Worm (Caenorhabditis elegans) whole organism, late embryonic: ENCODE measurements around the gene Y57A10C.11.

Source experiments
- C38D4.7 ChIP-seq: fragments of 200-800 bp; sonication (Bioruptor generic); optimal IDR thresholded peaks from 2 replicates; lab custom pipeline; 2018; ENCODE audit warnings: mild to moderate bottlenecking, missing genetic modification characterization, moderate library complexity, missing compliant biosample characterization
- F13H6.1 ChIP-seq: sonication (generic microtip); optimal IDR thresholded peaks from 2 replicates; lab custom pipeline; 2016; ENCODE audit warnings: missing genetic modification characterization, missing compliant biosample characterization
- K02D7.2 ChIP-seq: sonication (generic microtip); optimal IDR thresholded peaks from 2 replicates; lab custom pipeline; 2017; ENCODE audit warnings: mild to moderate bottlenecking, missing genetic modification characterization, missing compliant biosample characterization
- K09A11.1 ChIP-seq: sonication (generic microtip); optimal IDR thresholded peaks from 2 replicates; lab custom pipeline; 2017; ENCODE audit warnings: antibody characterized with exemption, mild to moderate bottlenecking, missing genetic modification characterization, missing compliant biosample characterization; ENCODE audit not compliant: insufficient read depth
- T23F11.4 ChIP-seq: fragments of 200-800 bp; sonication (Bioruptor generic); optimal IDR thresholded peaks from 2 replicates; lab custom pipeline; 2018; ENCODE audit warnings: mild to moderate bottlenecking, missing genetic modification characterization, missing compliant biosample characterization
- ceh-19 ChIP-seq: fragments of 200-800 bp; sonication (Bioruptor generic); optimal IDR thresholded peaks from 2 replicates; lab custom pipeline; 2018; ENCODE audit warnings: mild to moderate bottlenecking, missing genetic modification characterization, missing compliant biosample characterization
- ceh-2 ChIP-seq: sonication (generic microtip); optimal IDR thresholded peaks from 2 replicates; lab custom pipeline; 2016; ENCODE audit warnings: missing genotype, missing genetic modification characterization, missing compliant biosample characterization
- ceh-30 ChIP-seq: fragments of 150-350 bp; optimal IDR thresholded peaks from 2 replicates; lab custom pipeline; 2014; ENCODE audit warnings: missing biosample characterization, missing genetic modification characterization
- ceh-31 ChIP-seq: sonication (generic microtip); optimal IDR thresholded peaks from 2 replicates; lab custom pipeline; 2016; ENCODE audit warnings: missing genetic modification characterization, missing compliant biosample characterization
- ceh-34 ChIP-seq: sonication (generic microtip); optimal IDR thresholded peaks from 2 replicates; lab custom pipeline; 2016; ENCODE audit warnings: mild to moderate bottlenecking, missing genetic modification characterization, missing compliant biosample characterization
- ceh-48 ChIP-seq: sonication (generic microtip); optimal IDR thresholded peaks from 2 replicates; lab custom pipeline; 2016; ENCODE audit warnings: missing genetic modification characterization, inconsistent platforms, missing compliant biosample characterization
- ceh-9 ChIP-seq: sonication (generic microtip); optimal IDR thresholded peaks from 2 replicates; lab custom pipeline; 2016; ENCODE audit warnings: mild to moderate bottlenecking, missing genetic modification characterization, inconsistent platforms, missing compliant biosample characterization
- che-1 ChIP-seq: sonication (generic microtip); optimal IDR thresholded peaks from 2 replicates; lab custom pipeline; 2016; ENCODE audit warnings: mild to moderate bottlenecking, missing genetic modification characterization, missing compliant biosample characterization
- dve-1 ChIP-seq: sonication (generic microtip); optimal IDR thresholded peaks from 2 replicates; lab custom pipeline; 2017; ENCODE audit warnings: antibody characterized with exemption, mild to moderate bottlenecking, missing genetic modification characterization, missing compliant biosample characterization
- eyg-1 ChIP-seq: sonication (generic microtip); optimal IDR thresholded peaks from 2 replicates; lab custom pipeline; 2016; ENCODE audit warnings: missing genotype, missing genetic modification characterization, missing compliant biosample characterization
- fkh-10 ChIP-seq: fragments of 150-350 bp; optimal IDR thresholded peaks from 2 replicates; lab custom pipeline; 2014; ENCODE audit warnings: missing biosample characterization, missing genetic modification reagents, missing genetic modification characterization
- fkh-6 ChIP-seq: sonication (generic microtip); optimal IDR thresholded peaks from 2 replicates; lab custom pipeline; 2016; ENCODE audit warnings: missing genetic modification characterization, missing compliant biosample characterization
- hlh-30 ChIP-seq: sonication (generic microtip); optimal IDR thresholded peaks from 2 replicates; lab custom pipeline; 2017; ENCODE audit warnings: antibody characterized with exemption, missing genetic modification characterization, missing compliant biosample characterization; ENCODE audit not compliant: insufficient read depth
- hlh-8 ChIP-seq: sonication (generic microtip); optimal IDR thresholded peaks from 2 replicates; lab custom pipeline; 2016; ENCODE audit warnings: missing genotype, missing genetic modification characterization, missing compliant biosample characterization
- lim-6 ChIP-seq: sonication (generic microtip); optimal IDR thresholded peaks from 2 replicates; lab custom pipeline; 2016; ENCODE audit warnings: missing genetic modification characterization, missing compliant biosample characterization
- madf-2 ChIP-seq: sonication (generic microtip); optimal IDR thresholded peaks from 2 replicates; lab custom pipeline; 2017; ENCODE audit warnings: missing genetic modification characterization, missing compliant biosample characterization
- mec-3 ChIP-seq: sonication (generic microtip); optimal IDR thresholded peaks from 2 replicates; lab custom pipeline; 2016; ENCODE audit warnings: borderline replicate concordance, missing genetic modification characterization, missing compliant biosample characterization
- npax-4 ChIP-seq: sonication (generic microtip); optimal IDR thresholded peaks from 2 replicates; lab custom pipeline; 2016; ENCODE audit warnings: missing genetic modification characterization, missing compliant biosample characterization
- odd-2 ChIP-seq: sonication (generic microtip); optimal IDR thresholded peaks from 2 replicates; lab custom pipeline; 2017; ENCODE audit warnings: antibody characterized with exemption, mild to moderate bottlenecking, missing genetic modification characterization, missing compliant biosample characterization
- pros-1 ChIP-seq: fragments of 150-350 bp; optimal IDR thresholded peaks from 2 replicates; lab custom pipeline; 2014; ENCODE audit warnings: missing biosample characterization, missing genetic modification reagents, missing genetic modification characterization
- sdc-2 ChIP-seq: sonication (generic microtip); optimal IDR thresholded peaks from 2 replicates; lab custom pipeline; 2016; ENCODE audit warnings: missing genotype, missing genetic modification characterization, missing compliant biosample characterization
- sox-2 ChIP-seq: fragments of 200-800 bp; sonication (Bioruptor generic); IDR thresholded peaks from 2 replicates; pipeline ENCODE4 v1.3.6; 2022; ENCODE audit warnings: missing genetic modification reagents, missing genetic modification characterization, missing compliant biosample characterization
- sox-4 ChIP-seq: sonication (generic microtip); optimal IDR thresholded peaks from 2 replicates; lab custom pipeline; 2017; ENCODE audit warnings: mild to moderate bottlenecking, missing genetic modification characterization, inconsistent platforms, missing compliant biosample characterization
- syd-9 ChIP-seq: sonication (generic microtip); optimal IDR thresholded peaks from 2 replicates; lab custom pipeline; 2016; ENCODE audit warnings: mild to moderate bottlenecking, missing genetic modification characterization, moderate library complexity, missing compliant biosample characterization
- tbx-2 ChIP-seq: sonication (generic microtip); optimal IDR thresholded peaks from 2 replicates; lab custom pipeline; 2016; ENCODE audit warnings: missing genetic modification characterization, missing compliant biosample characterization
- unc-42 ChIP-seq: sonication (generic microtip); optimal IDR thresholded peaks from 2 replicates; lab custom pipeline; 2016; ENCODE audit warnings: missing genotype, missing genetic modification characterization, missing compliant biosample characterization
- unc-55 ChIP-seq: sonication (generic microtip); optimal IDR thresholded peaks from 2 replicates; lab custom pipeline; 2017; ENCODE audit warnings: missing biosample characterization, missing genetic modification reagents, missing genetic modification characterization

The Y57A10C.11 gene

ce11 chrII:12380888-12381287 is 33.8 kb downstream of the Y57A10C.11 start:
- TF ChIP-seq lim-6 (tag; lab: Kevin White, UChicago) (no peak), fkh-10 (GFP tag; lab: Kevin White, UChicago) (no peak), dve-1 (peak; percentile 73), ceh-2 (no peak), pros-1 (no peak), eyg-1 (tag; lab: Kevin White, UChicago) (no peak)
- TF ChIP-seq, all 69 proteins: peak for 1

- no peak for TF ChIP-seq unc-55 (GFP tag; lab: Kevin White, UChicago)
These were observed 35.3 kb downstream of the Y57A10C.11 start, which contains the start of gene marc-5 for ce11 chrII:12379430-12379829. Gene marc-5 (minus strand): TSS chrII:12379530.

- TF ChIP-seq T23F11.4 (GFP tag; lab: Kevin White, UChicago) (no peak), npax-4 (tag; lab: Kevin White, UChicago) (no peak), mec-3 (tag; lab: Kevin White, UChicago) (no peak)
These were observed 35.9 kb downstream of the Y57A10C.11 start for ce11 chrII:12378793-12379192.

ce11 chrII:12373921-12374320 is 40.8 kb downstream of the Y57A10C.11 start:
- no peak for TF ChIP-seq madf-2
- no peak for TF ChIP-seq K09A11.1 (tag; lab: Kevin White, UChicago)
- TF ChIP-seq unc-42 (tag; lab: Kevin White, UChicago), result peak; percentile 63
- no peak for TF ChIP-seq sox-2 (GFP tag; lab: Robert Waterston, UW)
- TF ChIP-seq ceh-34 (tag; lab: Kevin White, UChicago), result no peak
- TF ChIP-seq ceh-31 (tag; lab: Kevin White, UChicago), result peak; percentile 47
- no peak for TF ChIP-seq tbx-2 (tag; lab: Kevin White, UChicago)
- TF ChIP-seq odd-2 (tag; lab: Kevin White, UChicago), result no peak

- no peak for TF ChIP-seq ceh-19 (GFP tag; lab: Kevin White, UChicago)
- no peak for TF ChIP-seq sdc-2 (tag; lab: Kevin White, UChicago)
- no peak for TF ChIP-seq C38D4.7 (GFP tag; lab: Kevin White, UChicago)
- TF ChIP-seq eyg-1 (tag; lab: Kevin White, UChicago), result no peak
- no peak for TF ChIP-seq K02D7.2 (tag; lab: Kevin White, UChicago)
- no peak for TF ChIP-seq K09A11.1 (tag; lab: Kevin White, UChicago)
- TF ChIP-seq mec-3 (tag; lab: Kevin White, UChicago), result no peak
- TF ChIP-seq lim-6 (tag; lab: Kevin White, UChicago), result no peak
- TF ChIP-seq hlh-30 (tag; lab: Kevin White, UChicago), result no peak
- TF ChIP-seq che-1 (tag; lab: Kevin White, UChicago), result no peak
- no peak for TF ChIP-seq ceh-48 (tag; lab: Kevin White, UChicago)
- no peak for TF ChIP-seq ceh-30 (tag; lab: Kevin White, UChicago)
- TF ChIP-seq F13H6.1 (tag; lab: Kevin White, UChicago), result no peak
- no peak for TF ChIP-seq hlh-8 (tag; lab: Kevin White, UChicago)
- no peak for TF ChIP-seq sox-4 (tag; lab: Kevin White, UChicago)
- TF ChIP-seq ceh-9 (tag; lab: Kevin White, UChicago), result no peak
- no peak for TF ChIP-seq syd-9 (tag; lab: Kevin White, UChicago)
- TF ChIP-seq fkh-6 (tag; lab: Kevin White, UChicago), result no peak
- no peak for TF ChIP-seq dve-1
These were observed 45.5 kb downstream of the Y57A10C.11 start for ce11 chrII:12369202-12369601.
